Worm (Caenorhabditis elegans) whole organism, young adult: Measurements from ENCODE around the gene T19B10.2.

Source experiments
- B0019.2 ChIP-seq: fragments of 200-800 bp; sonication (Bioruptor generic); conservative IDR thresholded peaks from 2 replicates; pipeline ENCODE4 v1.3.6; 2022; ENCODE audit warnings: missing genetic modification reagents, missing genetic modification characterization, missing compliant biosample characterization
- B0261.1 ChIP-seq: sonication (generic microtip); optimal IDR thresholded peaks from 2 replicates; lab custom pipeline; 2016; ENCODE audit warnings: mild to moderate bottlenecking, missing genetic modification characterization, moderate library complexity, missing compliant biosample characterization
- F23B12.7 ChIP-seq: sonication (generic microtip); optimal IDR thresholded peaks from 2 replicates; lab custom pipeline; 2017; ENCODE audit warnings: missing genetic modification characterization, mild to moderate bottlenecking, missing compliant biosample characterization, antibody characterized with exemption, moderate library complexity; ENCODE audit not compliant: insufficient read depth
- F39B2.1 ChIP-seq: fragments of 200-800 bp; sonication (Bioruptor generic); IDR thresholded peaks from 2 replicates; pipeline ENCODE4 v1.3.6; 2022; ENCODE audit warnings: missing genetic modification reagents, missing genetic modification characterization, missing compliant biosample characterization
- F55B11.4 ChIP-seq: sonication (generic microtip); optimal IDR thresholded peaks from 2 replicates; lab custom pipeline; 2016; ENCODE audit warnings: missing compliant biosample characterization, missing genetic modification characterization, borderline replicate concordance; ENCODE audit not compliant: insufficient read depth
- F57A8.1 ChIP-seq: fragments of 200-800 bp; sonication (Bioruptor generic); optimal IDR thresholded peaks from 2 replicates; lab custom pipeline; 2018; ENCODE audit warnings: mild to moderate bottlenecking, missing genetic modification characterization, moderate library complexity, missing compliant biosample characterization
- K12H6.12 ChIP-seq: fragments of 200-800 bp; sonication (Bioruptor generic); optimal IDR thresholded peaks from 2 replicates; lab custom pipeline; 2018; ENCODE audit warnings: mild to moderate bottlenecking, missing genetic modification characterization, missing compliant biosample characterization
- Y53G8AR.9 ChIP-seq: fragments of 200-800 bp; sonication (Bioruptor generic); conservative IDR thresholded peaks from 2 replicates; pipeline ENCODE4 v1.3.6; 2022; ENCODE audit warnings: missing genetic modification reagents, missing genetic modification characterization, missing compliant biosample characterization
- aptf-2 ChIP-seq: fragments of 200-800 bp; sonication (Bioruptor generic); conservative IDR thresholded peaks from 2 replicates; pipeline ENCODE4 v1.3.6; 2022; ENCODE audit warnings: missing genetic modification reagents, missing genetic modification characterization, missing compliant biosample characterization
- atf-7 ChIP-seq: sonication (generic microtip); optimal IDR thresholded peaks from 2 replicates; lab custom pipeline; 2017; ENCODE audit warnings: mild to moderate bottlenecking, missing genetic modification characterization, missing compliant biosample characterization
- attf-3 ChIP-seq: fragments of 200-800 bp; sonication (Bioruptor generic); conservative IDR thresholded peaks from 2 replicates; pipeline ENCODE4 v1.3.6; 2022; ENCODE audit warnings: missing genetic modification reagents, missing genetic modification characterization, missing compliant biosample characterization
- attf-6 ChIP-seq: fragments of 200-800 bp; sonication (Bioruptor generic); IDR thresholded peaks from 2 replicates; pipeline ENCODE4 v1.3.6; 2022; ENCODE audit warnings: missing genetic modification reagents, missing genetic modification characterization, missing compliant biosample characterization
- bed-1 ChIP-seq: fragments of 200-800 bp; sonication (Bioruptor generic); IDR thresholded peaks from 2 replicates; pipeline ENCODE4 v1.3.6; 2022; ENCODE audit warnings: missing genetic modification reagents, missing genetic modification characterization, missing compliant biosample characterization
- cebp-2 ChIP-seq: fragments of 200-800 bp; sonication (Bioruptor generic); IDR thresholded peaks from 2 replicates; pipeline ENCODE4 v1.3.6; 2022; ENCODE audit warnings: missing genetic modification characterization, missing compliant biosample characterization
- ceh-27 ChIP-seq: fragments of 200-800 bp; sonication (Bioruptor generic); optimal IDR thresholded peaks from 2 replicates; lab custom pipeline; 2018; ENCODE audit warnings: mild to moderate bottlenecking, missing genetic modification characterization, moderate library complexity, missing compliant biosample characterization
- ceh-91 ChIP-seq: fragments of 200-800 bp; sonication (Bioruptor generic); IDR thresholded peaks from 2 replicates; pipeline ENCODE4 v1.3.6; 2022; ENCODE audit warnings: missing genetic modification reagents, missing genetic modification characterization, missing compliant biosample characterization
- chd-7 ChIP-seq: sonication (generic microtip); optimal IDR thresholded peaks from 2 replicates; lab custom pipeline; 2016; ENCODE audit warnings: mild to moderate bottlenecking, missing genetic modification characterization, moderate library complexity, missing compliant biosample characterization
- dox-1 ChIP-seq: fragments of 200-800 bp; sonication (Bioruptor generic); IDR thresholded peaks from 2 replicates; pipeline ENCODE4 v1.3.6; 2022; ENCODE audit warnings: missing genetic modification reagents, missing genetic modification characterization, missing compliant biosample characterization
- efl-1 ChIP-seq: fragments of 150-350 bp; optimal IDR thresholded peaks from 2 replicates; lab custom pipeline; 2014; ENCODE audit warnings: missing biosample characterization, missing genetic modification reagents, missing genetic modification characterization
- egl-18 ChIP-seq: fragments of 200-800 bp; sonication (Bioruptor generic); IDR thresholded peaks from 2 replicates; pipeline ENCODE4 v1.3.6; 2022; ENCODE audit warnings: missing genetic modification reagents, missing genetic modification characterization, missing compliant biosample characterization
- hrde-1 ChIP-seq: sonication (generic microtip); optimal IDR thresholded peaks from 2 replicates; lab custom pipeline; 2016; ENCODE audit warnings: missing genetic modification characterization, mild to moderate bottlenecking, missing compliant biosample characterization, moderate library complexity, missing genotype, missing genetic modification reagents, borderline replicate concordance
- lag-1 ChIP-seq: fragments of 200-800 bp; sonication (Bioruptor generic); IDR thresholded peaks from 2 replicates; pipeline ENCODE4 v1.3.6; 2022; ENCODE audit warnings: missing genetic modification reagents, missing genetic modification characterization, missing compliant biosample characterization
- let-607 ChIP-seq, 2 experiments: fragments of 200-800 bp in 1 of 2; sonication (Bioruptor generic) in 1 of 2; sonication (generic microtip) in 1 of 2; optimal IDR thresholded peaks; 2 replicates each; lab custom pipeline; 2016 to 2018; ENCODE audit warnings: mild to moderate bottlenecking in 2 of 2, missing compliant biosample characterization in 2 of 2, missing genetic modification characterization in 2 of 2, moderate library complexity in 2 of 2, missing genotype in 1 of 2
- lin-26 ChIP-seq: fragments of 200-800 bp; sonication (Bioruptor generic); IDR thresholded peaks from 2 replicates; pipeline ENCODE4 v1.3.6; 2022; ENCODE audit warnings: missing genetic modification reagents, missing genetic modification characterization, missing compliant biosample characterization
- lir-1 ChIP-seq: fragments of 200-800 bp; sonication (Bioruptor generic); conservative IDR thresholded peaks from 2 replicates; pipeline ENCODE4 v1.3.6; 2022; ENCODE audit warnings: missing genetic modification reagents, missing genetic modification characterization, missing compliant biosample characterization
- lsy-27 ChIP-seq: sonication (generic microtip); optimal IDR thresholded peaks from 2 replicates; lab custom pipeline; 2017; ENCODE audit warnings: missing genetic modification characterization, mild to moderate bottlenecking, missing compliant biosample characterization, antibody characterized with exemption, missing genotype, borderline replicate concordance; ENCODE audit not compliant: insufficient read depth
- madf-3 ChIP-seq: fragments of 200-800 bp; sonication (Bioruptor generic); IDR thresholded peaks from 2 replicates; pipeline ENCODE4 v1.3.6; 2022; ENCODE audit warnings: missing genetic modification reagents, missing genetic modification characterization, missing compliant biosample characterization
- madf-6 ChIP-seq: fragments of 200-800 bp; sonication (Bioruptor generic); IDR thresholded peaks from 2 replicates; pipeline ENCODE4 v1.3.6; 2022; ENCODE audit warnings: missing genetic modification reagents, missing genetic modification characterization, missing compliant biosample characterization
- mel-28 ChIP-seq: sonication (generic microtip); optimal IDR thresholded peaks from 2 replicates; lab custom pipeline; 2016; ENCODE audit warnings: borderline replicate concordance, mild to moderate bottlenecking, missing genetic modification characterization, missing compliant biosample characterization
- mxl-1 ChIP-seq: sonication (generic microtip); optimal IDR thresholded peaks from 2 replicates; lab custom pipeline; 2016; ENCODE audit warnings: missing genetic modification characterization, missing compliant biosample characterization
- nfya-2 ChIP-seq: fragments of 200-800 bp; sonication (Bioruptor generic); IDR thresholded peaks from 2 replicates; pipeline ENCODE4 v1.3.6; 2022; ENCODE audit warnings: missing genetic modification reagents, missing genetic modification characterization, missing compliant biosample characterization
- nhr-120 ChIP-seq: fragments of 200-800 bp; sonication (Bioruptor generic); IDR thresholded peaks from 2 replicates; pipeline ENCODE4 v1.3.6; 2022; ENCODE audit warnings: missing genetic modification characterization, missing compliant biosample characterization
- pbrm-1 ChIP-seq: fragments of 200-800 bp; sonication (Bioruptor generic); IDR thresholded peaks from 2 replicates; pipeline ENCODE4 v1.3.6; 2022; ENCODE audit warnings: missing genetic modification reagents, missing genetic modification characterization, missing compliant biosample characterization
- pha-4 ChIP-seq: fragments of 150-350 bp; sonication (generic microtip); optimal IDR thresholded peaks from 2 replicates; lab custom pipeline; 2014; ENCODE audit warnings: missing biosample characterization, missing genetic modification reagents, missing genetic modification characterization
- rpc-1 ChIP-seq, 2 experiments: fragments of 150-350 bp in 1 of 2; sonication (generic microtip) in 1 of 2; optimal IDR thresholded peaks; 2 replicates each; lab custom pipeline; 2014 to 2018; ENCODE audit warnings: missing biosample characterization in 1 of 2, missing genetic modification characterization in 1 of 2, missing genetic modification reagents in 1 of 2, missing genotype in 1 of 2
- tbx-9 ChIP-seq: sonication (generic microtip); optimal IDR thresholded peaks from 2 replicates; lab custom pipeline; 2016; ENCODE audit warnings: borderline replicate concordance, missing genetic modification characterization, inconsistent platforms, missing compliant biosample characterization
- unc-130 ChIP-seq: sonication (generic microtip); optimal IDR thresholded peaks from 2 replicates; lab custom pipeline; 2016; ENCODE audit warnings: missing genetic modification reagents, missing genetic modification characterization, missing compliant biosample characterization
- ztf-25 ChIP-seq: fragments of 200-800 bp; sonication (Bioruptor generic); IDR thresholded peaks from 2 replicates; pipeline ENCODE4 v1.3.6; 2022; ENCODE audit warnings: missing genetic modification reagents, missing genetic modification characterization, missing compliant biosample characterization

T19B10.2 gene

DNA sequence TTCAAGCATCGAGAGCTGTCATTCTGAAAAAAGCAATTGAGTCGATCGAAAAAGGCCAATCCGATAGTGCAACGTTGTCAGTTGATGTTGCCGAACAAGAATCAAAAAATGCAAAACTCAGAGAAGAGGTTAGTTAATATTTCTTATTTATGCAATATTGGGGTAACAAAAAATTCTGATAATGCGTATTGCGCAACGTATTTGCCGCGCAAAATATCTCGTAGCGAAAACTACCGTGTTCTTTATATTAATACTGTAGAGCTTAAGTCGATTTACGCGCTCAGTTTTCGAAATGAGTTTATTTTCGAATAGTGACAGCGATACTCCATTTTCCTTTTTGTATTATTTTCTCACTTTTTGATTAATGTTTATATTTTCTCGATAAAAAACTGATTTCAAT lies 23.9 kb downstream of the T19B10.2 start:
- no peak for TF ChIP-seq hrde-1 (tag; lab: Kevin White, UChicago)
- no peak for TF ChIP-seq nfya-2
- no peak for TF ChIP-seq nhr-120 (GFP tag; lab: Robert Waterston, UW)
- TF ChIP-seq lir-1 (GFP tag; lab: Robert Waterston, UW) = no peak
- TF ChIP-seq aptf-2 (GFP tag; lab: Robert Waterston, UW) = no peak
- no peak for TF ChIP-seq Y53G8AR.9 (GFP tag; lab: Robert Waterston, UW)
- TF ChIP-seq tbx-9 (tag; lab: Kevin White, UChicago) = no peak
- TF ChIP-seq, all 124 proteins: peak for 0

DNA sequence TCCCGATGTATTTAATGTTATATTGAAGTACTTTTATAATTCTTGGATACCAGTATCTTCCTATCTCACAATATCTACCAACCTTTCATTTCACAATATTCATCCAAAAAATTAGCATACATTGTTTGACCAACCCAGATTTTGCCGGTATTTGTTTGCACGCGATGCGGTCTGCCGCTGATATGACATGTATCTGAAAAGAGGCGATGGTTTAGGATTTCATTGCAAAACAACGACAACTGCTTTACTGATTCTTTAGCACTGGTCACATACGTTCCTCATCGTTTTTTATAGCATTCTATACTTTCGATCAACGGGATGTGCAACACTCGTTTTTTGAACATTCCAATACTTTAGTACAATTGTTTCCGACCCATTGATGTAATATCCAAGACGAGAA lies 26.7 kb downstream of the T19B10.2 start, which contains the start of gene mam-4:
Gene mam-4, plus strand, starts transcription at position 301 of the 400 bp plus-strand sequence.
- TF ChIP-seq F39B2.1 (GFP tag; lab: Robert Waterston, UW) (no peak), F55B11.4 (tag; lab: Kevin White, UChicago) (no peak), attf-6 (GFP tag; lab: Robert Waterston, UW) (no peak)

DNA sequence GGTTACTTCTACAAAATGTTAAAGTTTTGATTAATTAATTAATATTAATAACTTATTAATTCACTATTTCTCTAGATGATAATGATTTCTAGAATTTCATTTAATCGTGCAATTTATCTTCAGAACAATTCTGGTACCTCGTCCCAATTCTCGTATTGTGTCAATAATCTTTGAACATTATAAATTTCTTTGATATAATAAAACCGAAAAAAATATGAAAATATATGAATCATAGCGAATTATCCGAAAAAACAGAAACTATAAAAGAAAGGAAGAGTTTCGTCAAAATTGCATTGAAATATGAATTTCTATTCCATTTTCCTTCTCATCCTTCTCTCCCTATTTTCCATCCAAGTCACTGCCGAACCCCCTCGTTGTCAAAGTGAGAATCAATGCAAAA lies 29.6 kb downstream of the T19B10.2 start, which contains the start of gene T19B10.12:
Gene T19B10.12, plus strand, starts transcription at position 301 of the 400 bp plus-strand sequence.
- TF ChIP-seq K12H6.12 (tag; lab: Kevin White, UChicago) = no peak
- TF ChIP-seq, all 124 proteins: peak for 0

DNA sequence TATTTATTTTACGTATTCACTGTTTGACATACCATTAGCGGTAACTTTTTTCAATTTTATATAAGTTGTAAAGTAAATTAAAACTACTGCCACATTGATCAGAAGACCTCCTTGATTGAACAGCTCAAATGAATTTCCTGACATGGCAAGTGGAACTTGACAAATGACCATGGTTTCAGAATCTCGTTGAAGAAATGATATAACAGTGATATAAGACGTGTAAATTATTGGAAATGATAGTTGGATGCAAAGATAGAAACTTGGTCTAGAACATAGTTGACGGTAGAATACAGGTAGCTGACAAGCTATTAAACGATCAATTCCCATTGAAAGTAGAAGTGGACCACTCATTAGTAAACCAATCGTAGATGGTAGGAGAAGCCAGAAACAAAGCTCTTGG lies 30.7 kb downstream of the T19B10.2 start:
- TF ChIP-seq unc-130 (no peak), ceh-91 (no peak), B0261.1 (tag; lab: Kevin White, UChicago) (no peak), cebp-2 (GFP tag; lab: Robert Waterston, UW) (no peak)

DNA sequence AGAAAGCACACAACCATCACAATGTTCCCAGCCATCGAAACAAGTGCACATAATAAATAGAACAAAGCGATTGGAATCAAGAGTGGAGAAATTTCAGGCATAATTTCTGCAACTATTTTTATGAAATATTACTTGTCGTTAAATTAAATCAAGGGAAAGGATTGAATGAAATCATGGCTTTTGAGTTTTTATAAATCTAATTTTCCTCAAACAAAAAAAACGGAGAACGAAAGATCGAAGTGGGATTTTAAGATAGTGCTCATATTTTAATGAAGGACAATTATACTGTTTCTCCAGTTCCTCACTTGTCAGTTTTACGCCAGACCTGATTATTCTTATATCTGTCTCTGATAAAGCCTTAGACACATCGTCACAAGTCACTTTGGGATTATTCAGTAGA lies 31.3 kb downstream of the T19B10.2 start, which contains the start of gene srsx-33:
Gene srsx-33, minus strand, starts transcription at position 101 of the 400 bp plus-strand sequence.
- TF ChIP-seq ceh-27 (GFP tag; lab: Kevin White, UChicago) (no peak), egl-18 (GFP tag; lab: Robert Waterston, UW) (no peak), rpc-1 (optimal IDR thresholded peaks at IDR 0.05; lab: Kevin White, UChicago) (no peak), rpc-1 (tag; optimal IDR thresholded peaks at IDR 0.05; lab: Kevin White, UChicago) (no peak), efl-1 (GFP tag; lab: Kevin White, UChicago) (no peak), cebp-2 (GFP tag; lab: Robert Waterston, UW) (no peak), mxl-1 (tag; lab: Kevin White, UChicago) (no peak), dox-1 (GFP tag; lab: Robert Waterston, UW) (no peak), atf-7 (tag; lab: Kevin White, UChicago) (no peak), F23B12.7 (tag; lab: Kevin White, UChicago) (no peak), nhr-120 (GFP tag; lab: Robert Waterston, UW) (no peak), ztf-25 (GFP tag; lab: Robert Waterston, UW) (no peak), madf-6 (GFP tag; lab: Robert Waterston, UW) (no peak), lsy-27 (tag; lab: Kevin White, UChicago) (no peak), chd-7 (tag; lab: Kevin White, UChicago) (no peak)

DNA sequence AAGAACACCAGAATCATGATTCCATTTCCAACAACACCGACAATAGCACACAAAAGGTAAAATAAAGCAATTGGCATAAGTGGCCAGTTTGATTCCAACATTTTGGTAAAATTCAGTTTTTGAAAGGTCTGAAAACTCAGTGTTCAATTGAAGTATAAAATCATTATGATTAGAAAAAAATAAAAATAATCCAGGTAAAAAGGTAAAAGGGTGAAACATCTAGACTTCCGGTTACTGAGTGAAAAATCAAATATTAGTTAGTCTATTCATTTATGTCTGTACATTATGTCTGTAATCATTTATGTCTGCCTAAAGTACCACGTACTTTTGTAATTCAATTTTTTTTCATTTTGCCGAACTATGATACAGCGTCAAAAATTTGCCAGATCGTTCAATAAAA lies 33.9 kb downstream of the T19B10.2 start, which contains the start of gene srsx-31:
Gene srsx-31, minus strand, starts transcription at position 101 of the 400 bp plus-strand sequence.
- TF ChIP-seq pbrm-1 (GFP tag; lab: Robert Waterston, UW) (no peak), mel-28 (tag; lab: Kevin White, UChicago) (no peak), F55B11.4 (tag; lab: Kevin White, UChicago) (no peak), madf-3 (no peak), egl-18 (GFP tag; lab: Robert Waterston, UW) (no peak), ceh-27 (GFP tag; lab: Kevin White, UChicago) (no peak), bed-1 (GFP tag; lab: Robert Waterston, UW) (no peak), lin-26 (GFP tag; lab: Robert Waterston, UW) (no peak), lag-1 (GFP tag; lab: Robert Waterston, UW) (no peak), B0019.2 (GFP tag; lab: Robert Waterston, UW) (no peak), F57A8.1 (no peak), attf-3 (GFP tag; lab: Robert Waterston, UW) (no peak), let-607 (tag; optimal IDR thresholded peaks at IDR 0.05; lab: Kevin White, UChicago) (no peak), pha-4 (tag; lab: Kevin White, UChicago) (no peak)
